Worm (Caenorhabditis elegans): ENCODE measurements around the gene gon-4.

Gene gon-4

ce11 chrIV:10197317-10197867, at the start of gene gon-4:
TSS of gene gon-4 (plus strand) at chrIV:10197817.
- TF ChIP-seq dao-5 (tag; optimal IDR thresholded peaks at IDR 0.05) = no peak
- TF ChIP-seq W03F9.2 (tag; optimal IDR thresholded peaks at IDR 0.05) = peak; percentile 50

ce11 chrIV:10148938-10149337, 48.7 kb upstream of the gon-4 start, which contains the start of gene pigs-1:
TSS of gene pigs-1 (minus strand) at chrIV:10149038.
- TF ChIP-seq dao-5 (tag; optimal IDR thresholded peaks at IDR 0.05) (no peak), him-1 (tag; optimal IDR thresholded peaks at IDR 0.05) (no peak), W03F9.2 (tag; optimal IDR thresholded peaks at IDR 0.05) (no peak)

DNA sequence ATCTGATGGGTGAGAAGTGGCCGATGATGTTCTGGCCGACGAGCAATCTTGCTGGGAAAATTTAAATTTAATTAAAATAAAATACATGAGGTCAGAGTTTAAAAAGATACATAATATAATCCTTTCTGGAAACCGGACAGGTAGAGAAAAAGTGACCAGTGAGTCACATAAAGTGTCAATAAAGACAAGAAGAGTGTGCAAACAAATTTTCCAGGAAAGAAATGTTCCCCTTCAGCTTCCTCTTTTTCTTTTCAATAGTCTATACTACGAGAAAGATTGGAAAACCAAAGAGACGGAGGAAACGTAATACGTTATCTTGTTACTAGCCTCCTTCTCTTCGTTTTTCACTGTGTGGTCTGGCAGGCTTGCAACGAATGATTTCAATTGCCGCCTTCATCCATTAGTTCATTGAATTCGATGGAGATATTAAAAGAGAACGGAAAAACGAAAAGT, 47.0 kb upstream of the gon-4 start, which contains the start of gene tsp-12:
tsp-12 (minus strand) TSS at position 51 of the 453 bp plus-strand sequence.
- no peak for TF ChIP-seq him-1 (tag; optimal IDR thresholded peaks at IDR 0.05)
- no peak for TF ChIP-seq dao-5 (tag; optimal IDR thresholded peaks at IDR 0.05)
- no peak for TF ChIP-seq W03F9.2 (tag; optimal IDR thresholded peaks at IDR 0.05)

- TF ChIP-seq W03F9.2 (tag; optimal IDR thresholded peaks at IDR 0.05) (peak; percentile 63), dao-5 (tag; optimal IDR thresholded peaks at IDR 0.05) (no peak), him-1 (tag; optimal IDR thresholded peaks at IDR 0.05) (peak; percentile 7)
Measured at ce11 chrIV:10151439-10151997, 46.1 kb upstream of the gon-4 start, which contains the start of gene copg-1. TSS of gene copg-1 (plus strand) at chrIV:10151947.

ce11 chrIV:10153479-10153878, 44.1 kb upstream of the gon-4 start:
- TF ChIP-seq W03F9.2 (tag; optimal IDR thresholded peaks at IDR 0.05) = no peak
- TF ChIP-seq him-1 (tag; optimal IDR thresholded peaks at IDR 0.05) = no peak
- no peak for TF ChIP-seq dao-5 (tag; optimal IDR thresholded peaks at IDR 0.05)

- TF ChIP-seq W03F9.2 (tag; optimal IDR thresholded peaks at IDR 0.05) (no peak), him-1 (tag; optimal IDR thresholded peaks at IDR 0.05) (no peak), dao-5 (tag; optimal IDR thresholded peaks at IDR 0.05) (no peak)
Measured at ce11 chrIV:10155475-10155874, 42.1 kb upstream of the gon-4 start, which contains the start of gene ttr-54. TSS of gene ttr-54 (plus strand) at chrIV:10155775.

ce11 chrIV:10157034-10157433, 40.6 kb upstream of the gon-4 start:
- TF ChIP-seq him-1 (tag; optimal IDR thresholded peaks at IDR 0.05) = no peak
- TF ChIP-seq W03F9.2 (tag; optimal IDR thresholded peaks at IDR 0.05) = no peak
- no peak for TF ChIP-seq dao-5 (tag; optimal IDR thresholded peaks at IDR 0.05)

- TF ChIP-seq dao-5 (tag; optimal IDR thresholded peaks at IDR 0.05) = no peak
- no peak for TF ChIP-seq him-1 (tag; optimal IDR thresholded peaks at IDR 0.05)
- no peak for TF ChIP-seq W03F9.2 (tag; optimal IDR thresholded peaks at IDR 0.05)
Measured at ce11 chrIV:10157489-10158088, 40.0 kb upstream of the gon-4 start, which contains the start of gene ttr-53. TSS of gene ttr-53 (plus strand) at chrIV:10158038.

DNA sequence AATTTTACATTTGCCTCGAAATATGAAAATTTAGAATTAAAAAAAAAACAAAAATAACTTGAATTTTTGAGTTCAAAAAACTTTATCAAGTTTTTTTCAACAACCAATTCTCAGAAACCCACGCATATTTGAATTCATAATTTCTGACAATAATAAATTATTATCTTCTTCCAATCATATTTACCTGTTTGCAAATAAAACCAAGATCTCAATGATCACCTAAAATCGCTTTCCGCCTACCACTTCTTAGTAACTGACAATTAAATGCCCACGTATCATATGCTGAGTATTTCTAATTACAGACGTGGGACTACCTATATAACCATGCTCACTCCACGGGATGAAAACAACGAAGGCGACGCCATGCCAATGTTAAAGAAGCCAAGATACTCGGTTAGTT, 35.9 kb upstream of the gon-4 start, which contains the start of gene pps-1:
pps-1 (plus strand) TSS at position 301 of the 400 bp plus-strand sequence.
- TF ChIP-seq dao-5 (tag; optimal IDR thresholded peaks at IDR 0.05) (no peak), him-1 (tag; optimal IDR thresholded peaks at IDR 0.05) (no peak), W03F9.2 (tag; optimal IDR thresholded peaks at IDR 0.05) (no peak)

- TF ChIP-seq W03F9.2 (tag; optimal IDR thresholded peaks at IDR 0.05) = no peak
- TF ChIP-seq him-1 (tag; optimal IDR thresholded peaks at IDR 0.05) = no peak
- no peak for TF ChIP-seq dao-5 (tag; optimal IDR thresholded peaks at IDR 0.05)
Measured at ce11 chrIV:10164086-10164485, 33.5 kb upstream of the gon-4 start.

- no peak for TF ChIP-seq him-1 (tag; optimal IDR thresholded peaks at IDR 0.05)
- TF ChIP-seq dao-5 (tag; optimal IDR thresholded peaks at IDR 0.05) = no peak
- TF ChIP-seq W03F9.2 (tag; optimal IDR thresholded peaks at IDR 0.05) = no peak
Measured at ce11 chrIV:10170808-10171207, 26.8 kb upstream of the gon-4 start.

DNA sequence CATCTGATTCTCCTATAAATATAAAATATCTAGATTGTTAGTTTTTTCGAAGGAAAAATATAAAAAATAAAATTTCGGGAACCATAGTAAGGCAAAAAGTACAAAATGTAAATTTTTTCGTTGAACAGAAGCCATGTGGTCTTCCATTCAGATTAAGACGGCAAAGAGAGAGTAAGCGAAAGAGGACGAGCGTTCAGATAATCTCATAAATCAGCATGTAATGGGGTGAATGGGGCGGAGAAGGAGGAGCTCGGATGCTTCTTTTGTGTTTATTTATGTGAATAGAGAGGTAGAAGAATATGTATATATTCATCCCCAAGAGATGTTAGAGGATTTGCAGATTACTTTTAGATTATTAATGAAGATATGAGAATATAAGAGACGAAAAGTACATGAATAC, 23.3 kb upstream of the gon-4 start, which contains the start of gene pxf-1:
pxf-1 (minus strand) TSS at position 14 of the 400 bp plus-strand sequence.
- no peak for TF ChIP-seq dao-5 (tag; optimal IDR thresholded peaks at IDR 0.05)

DNA sequence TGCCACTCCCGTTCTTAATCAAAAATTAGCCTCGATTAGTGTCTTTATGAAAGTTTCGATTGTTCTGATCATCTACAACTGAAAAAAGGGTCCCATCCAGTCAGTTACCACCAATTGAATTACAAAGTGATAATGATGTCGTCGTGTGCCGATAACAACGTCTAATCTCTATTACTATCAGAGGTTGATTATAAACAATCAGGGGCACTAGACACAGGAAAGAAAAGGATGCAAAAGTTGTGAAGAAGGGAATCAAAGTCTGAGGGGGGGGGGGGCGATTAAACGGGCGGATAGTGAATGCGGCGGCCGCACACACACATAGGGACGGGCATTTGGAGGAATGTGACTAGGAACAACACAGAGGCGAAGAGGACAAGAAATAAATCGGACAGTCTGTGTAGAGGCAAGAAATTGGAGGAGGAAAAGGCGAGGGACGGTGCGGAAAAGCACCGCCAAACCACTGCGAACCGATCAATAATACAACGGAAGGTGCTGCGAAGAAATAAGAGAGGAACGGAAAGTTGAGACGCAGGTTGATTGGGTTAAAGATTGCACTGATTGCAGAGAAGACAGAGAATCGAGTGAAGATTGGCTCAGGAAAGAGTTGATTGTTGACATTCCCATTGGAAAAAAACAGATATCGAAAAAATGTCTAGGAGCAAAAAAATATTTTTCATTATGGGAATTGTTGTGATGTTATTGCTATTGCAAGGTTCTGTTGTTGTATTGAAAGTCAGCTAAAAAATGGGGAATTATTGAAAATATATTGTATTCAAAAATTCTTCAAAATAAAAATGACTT, 22.5 kb upstream of the gon-4 start:
- TF ChIP-seq dao-5 (tag; optimal IDR thresholded peaks at IDR 0.05) = no peak
- TF ChIP-seq him-1 (tag; optimal IDR thresholded peaks at IDR 0.05) = no peak

Data from whole organism, L4/young adult.